Fruit fly (Drosophila melanogaster): ENCODE data around the gene Tsp66E.

Tsp66E gene

DNA sequence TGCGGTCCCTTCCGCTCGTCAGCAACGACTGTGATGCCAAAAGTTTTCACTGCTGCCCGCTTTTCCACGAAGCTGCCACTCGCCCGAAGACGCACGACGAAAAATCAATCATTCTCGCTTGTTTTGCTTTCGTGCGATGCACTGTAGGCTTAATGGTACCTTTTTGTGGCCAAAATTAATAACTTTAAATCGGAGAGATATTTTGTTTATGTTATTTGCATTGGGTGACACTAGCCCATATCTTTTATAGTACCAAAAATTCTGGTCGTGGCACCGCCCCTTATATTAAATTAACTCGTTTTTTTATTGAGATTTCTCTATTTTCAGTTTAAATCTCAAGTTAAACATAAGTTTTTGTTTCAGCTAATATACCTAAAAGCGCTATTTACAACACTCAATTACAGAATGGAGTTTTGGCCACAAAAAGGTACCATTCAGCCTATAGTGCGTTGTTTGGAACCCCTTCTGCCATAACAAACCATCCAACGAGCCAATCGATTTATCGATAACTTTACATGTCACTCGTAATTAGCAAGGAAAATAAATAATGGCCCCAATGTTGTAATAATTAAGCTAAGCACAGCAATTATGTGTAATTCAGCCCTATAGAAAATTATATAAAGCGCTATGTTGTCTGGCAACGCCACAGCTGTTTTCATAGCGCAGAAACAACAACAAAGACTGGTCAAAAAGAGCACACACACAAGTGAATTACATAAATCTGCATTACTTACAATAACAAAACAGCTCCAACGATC, 41.1 kb downstream of the Tsp66E start (continued):
- TF ChIP-seq repo (GFP tag; optimal IDR thresholded peaks at IDR 0.05) (no peak), CG30403 (GFP tag; optimal IDR thresholded peaks at IDR 0.05) (peak; percentile 73), wor (GFP tag; IDR thresholded peaks at IDR 0.05) (no peak), HLH4C (GFP tag; IDR thresholded peaks at IDR 0.05; ENCODE audit: partially characterized antibody) (peak; percentile 45), CG10274 (GFP tag; optimal IDR thresholded peaks at IDR 0.05) (peak; percentile 24), cwo (GFP tag; optimal IDR thresholded peaks at IDR 0.05) (peak; percentile 63), gsb (GFP tag; IDR thresholded peaks at IDR 0.05) (no peak), CG17186 (GFP tag; optimal IDR thresholded peaks at IDR 0.05) (no peak), ken (GFP tag; IDR thresholded peaks at IDR 0.05) (0 out of 3 replicates have a peak, but pooled peaks have one; percentile 21), CG34376 (GFP tag; optimal IDR thresholded peaks at IDR 0.05) (peak; percentile 78), CG4854 (GFP tag; optimal IDR thresholded peaks at IDR 0.05) (no peak), jing (GFP tag; optimal IDR thresholded peaks at IDR 0.05) (peak; percentile 21), Doc3 (GFP tag; IDR thresholded peaks at IDR 0.05; ENCODE audit: partially characterized antibody) (no peak), CG11696 (GFP tag; IDR thresholded peaks at IDR 0.05) (no peak), CG10462 (GFP tag; optimal IDR thresholded peaks at IDR 0.05) (no peak), Ssrp (tag; optimal IDR thresholded peaks at IDR 0.05) (peak; percentile 60), CG16779 (GFP tag; IDR thresholded peaks at IDR 0.05) (no peak), CG12104 (GFP tag; optimal IDR thresholded peaks at IDR 0.05) (peak; percentile 28), CG7372 (GFP tag; IDR thresholded peaks at IDR 0.05) (no peak), dm (GFP tag; optimal IDR thresholded peaks at IDR 0.05) (no peak), crc (GFP tag; optimal IDR thresholded peaks at IDR 0.05) (peak; percentile 39), B-H2 (GFP tag; optimal IDR thresholded peaks at IDR 0.05) (peak; percentile 18), pnt (GFP tag; optimal IDR thresholded peaks at IDR 0.05) (no peak), CkIIα-i1 (GFP tag; IDR thresholded peaks at IDR 0.05) (no peak), tup (GFP tag; optimal IDR thresholded peaks at IDR 0.05) (peak; percentile 4), lola (GFP tag; optimal IDR thresholded peaks at IDR 0.05) (peak in 1 of 3 experiments; percentile 46), NC2β (GFP tag; optimal IDR thresholded peaks at IDR 0.05) (no peak), CG7357 (GFP tag; IDR thresholded peaks at IDR 0.05) (peak; percentile 33; the same call in 1 of the 3 replicates), CG7556 (GFP tag; optimal IDR thresholded peaks at IDR 0.05) (peak; percentile 84), CG9797 (GFP tag; optimal IDR thresholded peaks at IDR 0.05) (no peak), Trl (optimal IDR thresholded peaks at IDR 0.05) (no peak), Trl (GFP tag; optimal IDR thresholded peaks at IDR 0.05) (peak; percentile 22), vfl (GFP tag; optimal IDR thresholded peaks at IDR 0.05) (no peak), CG2199 (GFP tag; IDR thresholded peaks at IDR 0.05) (no peak), NK7.1 (GFP tag; optimal IDR thresholded peaks at IDR 0.05) (no peak), mld (GFP tag; IDR thresholded peaks at IDR 0.05; ENCODE audit: partially characterized antibody) (no peak), oc (tag; optimal IDR thresholded peaks at IDR 0.05) (peak; percentile 27), Rfx (GFP tag; IDR thresholded peaks at IDR 0.05) (peak; percentile 52), D (optimal IDR thresholded peaks at IDR 0.05) (no peak), D (GFP tag; optimal IDR thresholded peaks at IDR 0.05) (peak; percentile 51), tna (GFP tag; IDR thresholded peaks at IDR 0.05; ENCODE audit: partially characterized antibody) (no peak), CG12236 (GFP tag; optimal IDR thresholded peaks at IDR 0.05) (no peak), onecut (GFP tag; IDR thresholded peaks at IDR 0.05) (peak; percentile 95), ash1 (GFP tag; optimal IDR thresholded peaks at IDR 0.05) (no peak), trem (tag; optimal IDR thresholded peaks at IDR 0.05) (peak; percentile 9), CG10147 (GFP tag; optimal IDR thresholded peaks at IDR 0.05) (peak; percentile 62), CG6765 (GFP tag; optimal IDR thresholded peaks at IDR 0.05) (peak; percentile 71), CG18011 (GFP tag; optimal IDR thresholded peaks at IDR 0.05) (no peak), CG12942 (GFP tag; optimal IDR thresholded peaks at IDR 0.05) (no peak), sna (GFP tag; IDR thresholded peaks at IDR 0.05; ENCODE audit: partially characterized antibody) (no peak)
